Worm (Caenorhabditis elegans) whole organism, L3 larva: ENCODE data around the gene elo-7.

Source experiments
- R02D3.7 ChIP-seq: fragments of 150-350 bp; optimal IDR thresholded peaks from 2 replicates; lab custom pipeline; 2014; ENCODE audit warnings: missing biosample characterization, missing genetic modification characterization
- ZK546.5 ChIP-seq: sonication (generic microtip); optimal IDR thresholded peaks from 2 replicates; lab custom pipeline; 2017; ENCODE audit warnings: missing biosample characterization, missing genetic modification characterization
- aly-2 ChIP-seq: fragments of 150-350 bp; optimal IDR thresholded peaks from 2 replicates; lab custom pipeline; 2014; ENCODE audit warnings: missing biosample characterization, missing genetic modification characterization
- ama-1 ChIP-seq: fragments of 150-350 bp; optimal IDR thresholded peaks from 2 replicates; lab custom pipeline; 2018
- ceh-16 ChIP-seq: sonication (generic microtip); optimal IDR thresholded peaks from 2 replicates; lab custom pipeline; 2017; ENCODE audit warnings: missing biosample characterization, missing genetic modification characterization
- ceh-82 ChIP-seq: fragments of 150-350 bp; optimal IDR thresholded peaks from 2 replicates; lab custom pipeline; 2014; ENCODE audit warnings: missing biosample characterization, missing genetic modification characterization
- ceh-9 ChIP-seq: sonication (generic microtip); optimal IDR thresholded peaks from 2 replicates; lab custom pipeline; 2018; ENCODE audit warnings: missing biosample characterization, missing genetic modification characterization
- daf-12 ChIP-seq: fragments of 150-350 bp; optimal IDR thresholded peaks from 2 replicates; lab custom pipeline; 2014; ENCODE audit warnings: missing biosample characterization, missing genetic modification reagents, missing genetic modification characterization
- egl-5 ChIP-seq: fragments of 150-350 bp; optimal IDR thresholded peaks from 2 replicates; lab custom pipeline; 2017; ENCODE audit warnings: missing biosample characterization, missing genetic modification reagents, missing genetic modification characterization, inconsistent platforms
- elt-1 ChIP-seq: fragments of 150-350 bp; optimal IDR thresholded peaks from 2 replicates; lab custom pipeline; 2014; ENCODE audit warnings: missing biosample characterization, missing genetic modification characterization
- elt-2 ChIP-seq: sonication (generic microtip); optimal IDR thresholded peaks from 2 replicates; lab custom pipeline; 2016; ENCODE audit warnings: missing genetic modification reagents, mild to moderate bottlenecking, missing genetic modification characterization, missing compliant biosample characterization
- elt-3 ChIP-seq, 3 experiments: fragments of 150-350 bp in 1 of 3; sonication (generic microtip) in 2 of 3; optimal IDR thresholded peaks; 2 replicates in 2 of 3; 4 replicates in 1 of 3; lab custom pipeline; 2014 to 2017; ENCODE audit warnings: missing biosample characterization in 3 of 3, missing genetic modification characterization in 3 of 3
- eor-1 ChIP-seq, 2 experiments: fragments of 150-350 bp; optimal IDR thresholded peaks; 2 replicates each; lab custom pipeline; 2014 to 2018; ENCODE audit warnings: missing biosample characterization in 2 of 2, missing genetic modification characterization in 2 of 2
- fkh-10 ChIP-seq: sonication (generic microtip); optimal IDR thresholded peaks from 2 replicates; lab custom pipeline; 2017; ENCODE audit warnings: missing biosample characterization, missing genetic modification reagents, missing genetic modification characterization
- fos-1 ChIP-seq: fragments of 150-350 bp; optimal IDR thresholded peaks from 2 replicates; lab custom pipeline; 2014; ENCODE audit warnings: missing biosample characterization, missing genetic modification characterization
- hmg-11 ChIP-seq: sonication (generic microtip); optimal IDR thresholded peaks from 2 replicates; lab custom pipeline; 2016; ENCODE audit warnings: missing genetic modification characterization, missing compliant biosample characterization
- lin-15B ChIP-seq: fragments of 150-350 bp; optimal IDR thresholded peaks from 2 replicates; lab custom pipeline; 2014; ENCODE audit warnings: missing biosample characterization, missing genetic modification characterization
- lsy-12 ChIP-seq: sonication (generic microtip); optimal IDR thresholded peaks from 2 replicates; lab custom pipeline; 2016; ENCODE audit warnings: mild to moderate bottlenecking, missing genetic modification characterization, missing compliant biosample characterization
- mdl-1 ChIP-seq: fragments of 150-350 bp; optimal IDR thresholded peaks from 2 replicates; lab custom pipeline; 2014; ENCODE audit warnings: missing biosample characterization, missing genetic modification characterization
- mml-1 ChIP-seq: fragments of 150-350 bp; sonication (generic microtip); optimal IDR thresholded peaks from 3 replicates; lab custom pipeline; 2014; ENCODE audit warnings: missing biosample characterization, missing genetic modification characterization
- nfya-1 ChIP-seq: sonication (generic microtip); optimal IDR thresholded peaks from 2 replicates; lab custom pipeline; 2017; ENCODE audit warnings: missing genetic modification characterization, mild to moderate bottlenecking, missing compliant biosample characterization, antibody characterized with exemption, moderate library complexity; ENCODE audit not compliant: insufficient read depth
- nhr-23 ChIP-seq: fragments of 150-350 bp; optimal IDR thresholded peaks from 2 replicates; lab custom pipeline; 2014; ENCODE audit warnings: missing biosample characterization, missing genetic modification reagents, missing genetic modification characterization
- nhr-237 ChIP-seq: fragments of 150-350 bp; optimal IDR thresholded peaks from 2 replicates; lab custom pipeline; 2014; ENCODE audit warnings: missing biosample characterization, missing genetic modification characterization
- nhr-25 ChIP-seq: sonication (generic microtip); optimal IDR thresholded peaks from 2 replicates; lab custom pipeline; 2017; ENCODE audit warnings: missing biosample characterization, missing genetic modification characterization
- nhr-43 ChIP-seq: sonication (generic microtip); optimal IDR thresholded peaks from 2 replicates; lab custom pipeline; 2016; ENCODE audit warnings: mild to moderate bottlenecking, missing genetic modification characterization, missing compliant biosample characterization; ENCODE audit not compliant: poor library complexity, severe bottlenecking
- nhr-67 ChIP-seq: fragments of 150-350 bp; optimal IDR thresholded peaks from 2 replicates; lab custom pipeline; 2014; ENCODE audit warnings: missing biosample characterization, missing genetic modification characterization
- nhr-76 ChIP-seq: fragments of 150-350 bp; sonication (generic microtip); optimal IDR thresholded peaks from 5 replicates; lab custom pipeline; 2014; ENCODE audit warnings: missing biosample characterization, missing genetic modification characterization
- nhr-77 ChIP-seq: fragments of 150-350 bp; optimal IDR thresholded peaks from 2 replicates; lab custom pipeline; 2014; ENCODE audit warnings: missing biosample characterization, missing genetic modification characterization
- pqm-1 ChIP-seq: fragments of 150-350 bp; optimal IDR thresholded peaks from 2 replicates; lab custom pipeline; 2017; ENCODE audit warnings: missing biosample characterization, missing genetic modification characterization, inconsistent platforms
- sea-2 ChIP-seq: fragments of 150-350 bp; sonication (generic microtip); optimal IDR thresholded peaks from 4 replicates; lab custom pipeline; 2014; ENCODE audit warnings: missing biosample characterization, missing genetic modification reagents, missing genetic modification characterization
- skn-1 ChIP-seq: fragments of 150-350 bp; optimal IDR thresholded peaks from 2 replicates; lab custom pipeline; 2014; ENCODE audit warnings: missing biosample characterization, missing genetic modification characterization
- snpc-4 ChIP-seq: fragments of 150-350 bp; optimal IDR thresholded peaks from 2 replicates; lab custom pipeline; 2014; ENCODE audit warnings: missing biosample characterization, missing genetic modification characterization
- tbx-2 ChIP-seq: sonication (generic microtip); optimal IDR thresholded peaks from 2 replicates; lab custom pipeline; 2016; ENCODE audit warnings: mild to moderate bottlenecking, missing genetic modification characterization, missing compliant biosample characterization
- unc-39 ChIP-seq: sonication (generic microtip); optimal IDR thresholded peaks from 4 replicates; lab custom pipeline; 2017; ENCODE audit warnings: missing biosample characterization, missing genetic modification characterization
- unc-62 ChIP-seq: fragments of 150-350 bp; sonication (generic microtip); optimal IDR thresholded peaks from 4 replicates; lab custom pipeline; 2014; ENCODE audit warnings: missing biosample characterization, missing genetic modification reagents, missing genetic modification characterization
- ztf-11 ChIP-seq: fragments of 150-350 bp; optimal IDR thresholded peaks from 2 replicates; lab custom pipeline; 2014; ENCODE audit warnings: missing biosample characterization, missing genetic modification characterization

elo-7 gene

DNA sequence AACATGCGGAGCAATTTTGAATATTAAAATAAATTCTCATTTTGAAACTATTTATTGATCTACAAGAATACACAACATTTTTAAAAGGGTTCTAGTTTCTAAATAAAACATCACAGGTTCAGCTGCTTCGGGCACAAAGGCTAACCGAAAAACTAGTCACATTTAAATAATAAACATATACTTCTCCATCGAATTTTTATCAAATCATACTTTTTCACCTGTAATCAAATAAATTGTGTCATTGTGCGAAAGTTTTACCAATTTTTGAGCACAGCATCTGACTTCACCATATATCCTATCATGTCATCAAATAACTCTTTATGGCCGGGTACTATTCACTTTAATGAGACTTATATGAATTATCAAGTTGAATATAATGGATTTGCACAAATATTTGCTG is 39.4 kb upstream of the elo-7 start, which contains the start of gene sru-6:
Gene sru-6, plus strand, starts transcription at position 301 of the 400 bp plus-strand sequence.
- TF ChIP-seq hmg-11 (tag; lab: Kevin White, UChicago) = no peak
- no peak for TF ChIP-seq R02D3.7 (tag; lab: Kevin White, UChicago)
- TF ChIP-seq ceh-9 = no peak
- TF ChIP-seq ceh-16 (tag; lab: Kevin White, UChicago) = no peak
- no peak for TF ChIP-seq fkh-10
- no peak for TF ChIP-seq mdl-1
- TF ChIP-seq egl-5 (tag; lab: Kevin White, UChicago) = no peak
- TF ChIP-seq aly-2 (tag; lab: Kevin White, UChicago) = no peak
- no peak for TF ChIP-seq ZK546.5 (tag; lab: Kevin White, UChicago)
- TF ChIP-seq tbx-2 = no peak
- TF ChIP-seq sea-2 = no peak
- TF ChIP-seq nhr-43 (tag; lab: Kevin White, UChicago) = no peak
- no peak for TF ChIP-seq snpc-4
- TF ChIP-seq ama-1 (lab: Kevin White, UChicago) = no peak
- no peak for TF ChIP-seq skn-1 (tag; lab: Kevin White, UChicago)
- TF ChIP-seq lsy-12 (tag; lab: Kevin White, UChicago) = no peak
- TF ChIP-seq, all 47 proteins: peak for 0

DNA sequence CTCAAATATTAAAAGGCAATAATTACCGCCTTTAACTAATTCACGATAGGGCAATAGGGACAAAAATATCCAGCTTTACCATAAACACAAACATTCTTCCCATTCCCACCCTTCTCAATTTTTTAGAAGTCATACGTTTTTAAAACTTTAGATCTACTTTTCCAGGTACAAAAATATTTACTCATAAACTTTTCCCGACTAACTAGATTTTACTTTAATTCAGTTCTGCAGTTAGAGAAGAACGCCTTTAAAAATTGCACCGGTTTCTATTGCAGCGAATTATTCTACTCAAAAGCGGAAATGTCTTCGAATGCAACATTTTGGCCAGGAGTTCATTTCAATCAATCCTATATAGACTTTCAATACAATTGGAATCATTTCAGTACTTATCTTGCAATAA is 33.4 kb upstream of the elo-7 start, which contains the start of gene sru-3:
Gene sru-3, plus strand, starts transcription at position 301 of the 400 bp plus-strand sequence.
- TF ChIP-seq ZK546.5 (tag; lab: Kevin White, UChicago) = no peak
- TF ChIP-seq elt-2 (tag; lab: Kevin White, UChicago) = no peak
- no peak for TF ChIP-seq sea-2
- TF ChIP-seq mml-1 (tag; lab: Kevin White, UChicago) = no peak
- no peak for TF ChIP-seq snpc-4
- no peak for TF ChIP-seq R02D3.7 (tag; lab: Kevin White, UChicago)
- no peak for TF ChIP-seq nhr-67 (tag; lab: Kevin White, UChicago)
- no peak for TF ChIP-seq nhr-23 (tag; lab: Kevin White, UChicago)

- TF ChIP-seq unc-62 (GFP tag; lab: Kevin White, UChicago) = no peak
- TF ChIP-seq lsy-12 (tag; lab: Kevin White, UChicago) = no peak
- no peak for TF ChIP-seq ama-1 (lab: Kevin White, UChicago)
- TF ChIP-seq fos-1 = no peak
- TF ChIP-seq hmg-11 (tag; lab: Kevin White, UChicago) = no peak
- TF ChIP-seq daf-12 (tag; lab: Kevin White, UChicago) = no peak
- no peak for TF ChIP-seq sea-2
- TF ChIP-seq elt-2 (tag; lab: Kevin White, UChicago) = no peak
- TF ChIP-seq tbx-2 = no peak
- TF ChIP-seq nhr-76 (tag; lab: Kevin White, UChicago) = no peak
Observed at ce11 chrIV:9498088-9498487, 31.7 kb upstream of the elo-7 start, which contains the start of gene sru-4. TSS of gene sru-4 (plus strand) at chrIV:9498388.

ce11 chrIV:9499636-9500035 is 30.1 kb upstream of the elo-7 start:
- no peak for TF ChIP-seq ceh-16 (tag; lab: Kevin White, UChicago)
- TF ChIP-seq mdl-1 = no peak
- no peak for TF ChIP-seq nhr-43 (tag; lab: Kevin White, UChicago)
- TF ChIP-seq pqm-1 = no peak
- TF ChIP-seq nhr-237 = no peak
- no peak for TF ChIP-seq nhr-23 (tag; lab: Kevin White, UChicago)
- no peak for TF ChIP-seq nhr-77 (tag; lab: Kevin White, UChicago)
- TF ChIP-seq tbx-2 = no peak
- no peak for TF ChIP-seq lin-15B (tag; lab: Kevin White, UChicago)
- no peak for TF ChIP-seq sea-2
- no peak for TF ChIP-seq aly-2 (tag; lab: Kevin White, UChicago)
- no peak for TF ChIP-seq nhr-25 (tag; lab: Kevin White, UChicago)
- TF ChIP-seq nfya-1 (tag; lab: Kevin White, UChicago) = no peak
- no peak for TF ChIP-seq ztf-11 (tag; lab: Kevin White, UChicago)
- no peak for TF ChIP-seq hmg-11 (tag; lab: Kevin White, UChicago)
- TF ChIP-seq elt-2 (tag; lab: Kevin White, UChicago) = no peak
- TF ChIP-seq snpc-4 = no peak

ce11 chrIV:9500100-9500499 is 29.6 kb upstream of the elo-7 start, which contains the start of gene ugt-21:
TSS of gene ugt-21 (plus strand) at chrIV:9500311.
- TF ChIP-seq nhr-43 (tag; lab: Kevin White, UChicago) (no peak), elt-2 (tag; lab: Kevin White, UChicago) (peak; percentile 52)

DNA sequence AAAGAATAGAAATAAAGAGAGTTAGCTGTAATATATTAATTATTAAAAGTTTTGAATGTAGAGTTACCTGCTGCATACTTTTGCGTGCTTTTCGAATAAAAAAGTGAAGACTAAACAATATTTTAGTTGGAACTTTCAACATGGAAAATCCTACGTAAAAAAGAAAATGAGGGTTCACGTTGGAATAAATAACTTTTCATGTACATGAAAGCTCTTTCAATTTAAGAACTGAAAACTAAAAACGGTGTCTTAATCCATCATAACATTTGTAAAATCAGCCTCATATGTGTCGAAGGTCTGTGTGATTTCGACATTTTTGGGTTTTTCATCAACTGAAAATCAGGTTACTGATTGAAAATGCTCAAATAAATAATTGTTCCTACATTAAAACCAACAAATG is 23.5 kb upstream of the elo-7 start, which contains the start of gene ttr-9:
Gene ttr-9, minus strand, starts transcription at position 101 of the 400 bp plus-strand sequence.
- TF ChIP-seq skn-1 (tag; lab: Kevin White, UChicago) = no peak
- TF ChIP-seq unc-39 = no peak
- no peak for TF ChIP-seq nhr-76 (tag; lab: Kevin White, UChicago)
- no peak for TF ChIP-seq egl-5 (tag; lab: Kevin White, UChicago)
- no peak for TF ChIP-seq elt-3 (tag; optimal IDR thresholded peaks at IDR 0.05; lab: Kevin White, UChicago)
- no peak for TF ChIP-seq fkh-10
- TF ChIP-seq ceh-82 (tag; lab: Kevin White, UChicago) = no peak
- TF ChIP-seq elt-1 (tag; lab: Kevin White, UChicago) = no peak
- TF ChIP-seq ztf-11 (tag; lab: Kevin White, UChicago) = no peak
- TF ChIP-seq ceh-9 = no peak
- no peak for TF ChIP-seq eor-1 (tag; optimal IDR thresholded peaks at IDR 0.05; lab: Kevin White, UChicago)
- no peak for TF ChIP-seq lsy-12 (tag; lab: Kevin White, UChicago)
- no peak for TF ChIP-seq hmg-11 (tag; lab: Kevin White, UChicago)
- TF ChIP-seq ama-1 (lab: Kevin White, UChicago) = no peak
